Worm (Caenorhabditis elegans) whole organism, L4 larva: ENCODE results near the gene rbf-1.

Source experiments
- D1046.2 ChIP-seq: fragments of 200-800 bp; sonication (Bioruptor generic); IDR thresholded peaks from 2 replicates; pipeline ENCODE4 v1.3.6; 2022; ENCODE audit warnings: missing genetic modification characterization, missing compliant biosample characterization
- R02D3.7 ChIP-seq: fragments of 150-350 bp; sonication (generic microtip); optimal IDR thresholded peaks from 3 replicates; lab custom pipeline; 2014; ENCODE audit warnings: missing biosample characterization, missing genetic modification characterization
- T20F7.1 ChIP-seq: fragments of 200-800 bp; sonication (Bioruptor generic); optimal IDR thresholded peaks from 2 replicates; lab custom pipeline; 2018; ENCODE audit warnings: mild to moderate bottlenecking, missing genetic modification characterization, missing compliant biosample characterization
- Y5F2A.4 ChIP-seq: fragments of 200-800 bp; sonication (Bioruptor generic); optimal IDR thresholded peaks from 2 replicates; lab custom pipeline; 2018; ENCODE audit warnings: mild to moderate bottlenecking, missing genetic modification characterization, missing compliant biosample characterization
- aha-1 ChIP-seq: fragments of 150-350 bp; peaks from one replicate; lab custom pipeline; 2014; ENCODE audit warnings: missing biosample characterization, missing genetic modification characterization
- aly-2 ChIP-seq: sonication (generic microtip); optimal IDR thresholded peaks from 2 replicates; lab custom pipeline; 2018; ENCODE audit warnings: missing biosample characterization, missing genetic modification characterization
- ama-1 ChIP-seq: fragments of 150-350 bp; optimal IDR thresholded peaks from 2 replicates; lab custom pipeline; 2014; ENCODE audit warnings: inconsistent platforms, mixed read lengths
- ceh-20 ChIP-seq: fragments of 200-800 bp; sonication (Bioruptor generic); IDR thresholded peaks from 2 replicates; pipeline ENCODE4 v1.3.6; 2022; ENCODE audit warnings: missing genetic modification reagents, missing genetic modification characterization, missing compliant biosample characterization
- ceh-28 ChIP-seq: fragments of 150-350 bp; optimal IDR thresholded peaks from 2 replicates; lab custom pipeline; 2014; ENCODE audit warnings: missing biosample characterization, missing genetic modification reagents, missing genetic modification characterization
- ceh-44 ChIP-seq: fragments of 200-800 bp; sonication (Bioruptor generic); IDR thresholded peaks from 2 replicates; pipeline ENCODE4 v1.3.6; 2022; ENCODE audit warnings: missing genetic modification reagents, missing genetic modification characterization, missing compliant biosample characterization
- ces-1 ChIP-seq: fragments of 150-350 bp; sonication (generic microtip); optimal IDR thresholded peaks from 4 replicates; lab custom pipeline; 2014; ENCODE audit warnings: missing biosample characterization, missing genetic modification reagents, missing genetic modification characterization
- ctbp-1 ChIP-seq: fragments of 200-800 bp; sonication (Bioruptor generic); IDR thresholded peaks from 2 replicates; pipeline ENCODE4 v1.3.6; 2022; ENCODE audit warnings: missing genetic modification reagents, missing genetic modification characterization, missing compliant biosample characterization
- daf-16 ChIP-seq, 3 experiments: sonication (generic microtip); optimal IDR thresholded peaks; 2 replicates each; lab custom pipeline; 2016 to 2017; ENCODE audit warnings: missing genetic modification characterization in 3 of 3, missing genetic modification reagents in 3 of 3, mild to moderate bottlenecking in 2 of 3, missing compliant biosample characterization in 2 of 3, missing biosample characterization in 1 of 3, moderate library complexity in 1 of 3
- daf-19 ChIP-seq: fragments of 200-800 bp; sonication (Bioruptor generic); conservative IDR thresholded peaks from 2 replicates; pipeline ENCODE4 v1.3.6; 2022; ENCODE audit warnings: missing genetic modification characterization, missing compliant biosample characterization
- dpl-1 ChIP-seq: fragments of 150-350 bp; optimal IDR thresholded peaks from 2 replicates; lab custom pipeline; 2014; ENCODE audit warnings: missing biosample characterization, missing genetic modification reagents, missing genetic modification characterization
- egl-27 ChIP-seq: sonication (generic microtip); optimal IDR thresholded peaks from 3 replicates; lab custom pipeline; 2017; ENCODE audit warnings: missing biosample characterization, missing genetic modification reagents, missing genetic modification characterization
- egl-43 ChIP-seq: fragments of 200-800 bp; sonication (Bioruptor generic); IDR thresholded peaks from 2 replicates; pipeline ENCODE4 v1.3.6; 2022; ENCODE audit warnings: missing genetic modification reagents, missing genetic modification characterization, missing compliant biosample characterization
- fkh-10 ChIP-seq: fragments of 150-350 bp; optimal IDR thresholded peaks from 2 replicates; lab custom pipeline; 2014; ENCODE audit warnings: missing biosample characterization, missing genetic modification reagents, missing genetic modification characterization
- fos-1 ChIP-seq: fragments of 150-350 bp; optimal IDR thresholded peaks from 2 replicates; lab custom pipeline; 2014; ENCODE audit warnings: missing biosample characterization, missing genetic modification characterization
- hlh-30 ChIP-seq: sonication (generic microtip); optimal IDR thresholded peaks from 2 replicates; lab custom pipeline; 2017; ENCODE audit warnings: antibody characterized with exemption, mild to moderate bottlenecking, missing genetic modification characterization, missing compliant biosample characterization; ENCODE audit not compliant: insufficient read depth
- lin-29 ChIP-seq: fragments of 200-800 bp; sonication (Bioruptor generic); IDR thresholded peaks from 2 replicates; pipeline ENCODE4 v1.3.6; 2022; ENCODE audit warnings: missing genetic modification reagents, missing genetic modification characterization, missing compliant biosample characterization
- lir-3 ChIP-seq: sonication (generic microtip); optimal IDR thresholded peaks from 2 replicates; lab custom pipeline; 2016; ENCODE audit warnings: mild to moderate bottlenecking, missing genetic modification characterization, missing compliant biosample characterization
- lsy-2 ChIP-seq, 2 experiments: fragments of 150-350 bp in 1 of 2; sonication (generic microtip) in 1 of 2; optimal IDR thresholded peaks; 2 replicates each; lab custom pipeline; 2014 to 2017; ENCODE audit warnings: missing biosample characterization in 2 of 2, missing genetic modification characterization in 2 of 2
- madf-9 ChIP-seq: fragments of 200-800 bp; sonication (Bioruptor generic); conservative IDR thresholded peaks from 2 replicates; pipeline ENCODE4 v1.3.6; 2022; ENCODE audit warnings: missing genetic modification reagents, missing genetic modification characterization, missing compliant biosample characterization
- mdt-29 ChIP-seq: fragments of 200-800 bp; sonication (Bioruptor generic); IDR thresholded peaks from 2 replicates; pipeline ENCODE4 v1.3.6; 2022; ENCODE audit warnings: missing genetic modification reagents, missing genetic modification characterization, missing compliant biosample characterization
- mep-1 ChIP-seq: fragments of 150-350 bp; sonication (generic microtip); optimal IDR thresholded peaks from 3 replicates; lab custom pipeline; 2014; ENCODE audit warnings: missing biosample characterization, missing genetic modification characterization
- mes-2 ChIP-seq: sonication (generic microtip); optimal IDR thresholded peaks from 2 replicates; lab custom pipeline; 2016; ENCODE audit warnings: missing genotype, mild to moderate bottlenecking, missing genetic modification characterization, missing compliant biosample characterization; ENCODE audit not compliant: poor library complexity, severe bottlenecking
- nhr-10 ChIP-seq: fragments of 150-350 bp; optimal IDR thresholded peaks from 2 replicates; lab custom pipeline; 2014; ENCODE audit warnings: missing biosample characterization, missing genetic modification characterization
- nhr-11 ChIP-seq: fragments of 150-350 bp; optimal IDR thresholded peaks from 2 replicates; lab custom pipeline; 2014; ENCODE audit warnings: missing biosample characterization, missing genetic modification characterization
- nhr-111 ChIP-seq: fragments of 200-800 bp; sonication (Bioruptor generic); optimal IDR thresholded peaks from 2 replicates; lab custom pipeline; 2018; ENCODE audit warnings: mild to moderate bottlenecking, missing genetic modification characterization, missing compliant biosample characterization
- nhr-28 ChIP-seq: fragments of 150-350 bp; optimal IDR thresholded peaks from 2 replicates; lab custom pipeline; 2014; ENCODE audit warnings: missing biosample characterization, missing genetic modification characterization
- nhr-6 ChIP-seq: fragments of 150-350 bp; optimal IDR thresholded peaks from 2 replicates; lab custom pipeline; 2014; ENCODE audit warnings: missing biosample characterization, missing genetic modification characterization
- nhr-76 ChIP-seq: fragments of 150-350 bp; optimal IDR thresholded peaks from 2 replicates; lab custom pipeline; 2014; ENCODE audit warnings: missing biosample characterization, missing genetic modification characterization
- rbr-2 ChIP-seq: sonication (generic microtip); optimal IDR thresholded peaks from 2 replicates; lab custom pipeline; 2016; ENCODE audit warnings: missing genotype, missing genetic modification characterization, missing compliant biosample characterization
- sdz-12 ChIP-seq: fragments of 200-800 bp; sonication (Bioruptor generic); optimal IDR thresholded peaks from 2 replicates; lab custom pipeline; 2018; ENCODE audit warnings: mild to moderate bottlenecking, missing genetic modification characterization, missing compliant biosample characterization
- set-16 ChIP-seq: fragments of 200-800 bp; sonication (Bioruptor generic); IDR thresholded peaks from 2 replicates; pipeline ENCODE4 v1.3.6; 2022; ENCODE audit warnings: missing genetic modification reagents, missing genetic modification characterization, missing compliant biosample characterization
- snpc-4 ChIP-seq: fragments of 150-350 bp; optimal IDR thresholded peaks from 2 replicates; lab custom pipeline; 2014; ENCODE audit warnings: missing biosample characterization, missing genetic modification characterization
- spr-1 ChIP-seq: sonication (generic microtip); optimal IDR thresholded peaks from 2 replicates; lab custom pipeline; 2016; ENCODE audit warnings: mild to moderate bottlenecking, missing genetic modification characterization, missing compliant biosample characterization
- spr-3 ChIP-seq: fragments of 200-800 bp; sonication (Bioruptor generic); optimal IDR thresholded peaks from 2 replicates; lab custom pipeline; 2018; ENCODE audit warnings: mild to moderate bottlenecking, missing genetic modification characterization, missing compliant biosample characterization
- tag-97 ChIP-seq: fragments of 200-800 bp; sonication (Bioruptor generic); IDR thresholded peaks from 2 replicates; pipeline ENCODE4 v1.3.6; 2022; ENCODE audit warnings: missing genetic modification characterization, missing compliant biosample characterization
- unc-130 ChIP-seq: sonication (generic microtip); optimal IDR thresholded peaks from 2 replicates; lab custom pipeline; 2016; ENCODE audit warnings: missing genetic modification reagents, missing genetic modification characterization, missing compliant biosample characterization
- unc-39 ChIP-seq: sonication (generic microtip); optimal IDR thresholded peaks from 2 replicates; lab custom pipeline; 2017; ENCODE audit warnings: missing biosample characterization, missing genetic modification characterization
- unc-62 ChIP-seq, 3 experiments: fragments of 150-350 bp in 1 of 3; sonication (generic microtip); optimal IDR thresholded peaks in 2 of 3; peaks in 1 of 3; 1 replicate in 1 of 3; 2 replicates in 2 of 3; lab custom pipeline; 2014 to 2017; ENCODE audit warnings: missing biosample characterization in 3 of 3, missing genetic modification characterization in 3 of 3, missing genetic modification reagents in 3 of 3, missing genotype in 1 of 3
- vab-7 ChIP-seq: fragments of 200-800 bp; sonication (Bioruptor generic); IDR thresholded peaks from 2 replicates; pipeline ENCODE4 v1.3.6; 2022; ENCODE audit warnings: missing genetic modification reagents, missing genetic modification characterization, missing compliant biosample characterization
- zag-1 ChIP-seq: fragments of 150-350 bp; optimal IDR thresholded peaks from 2 replicates; lab custom pipeline; 2014; ENCODE audit warnings: missing biosample characterization, missing genetic modification characterization

Gene rbf-1

ce11 chrIII:6647568-6647967, 28.0 kb upstream of the rbf-1 start:
- TF ChIP-seq fkh-10 (GFP tag; lab: Kevin White, UChicago) (no peak), zag-1 (tag; lab: Kevin White, UChicago) (no peak), snpc-4 (tag; lab: Kevin White, UChicago) (no peak), spr-1 (tag; lab: Kevin White, UChicago) (no peak), nhr-76 (tag; lab: Kevin White, UChicago) (no peak), unc-62 (GFP tag; optimal IDR thresholded peaks at IDR 0.05 in 1 of 2; lab: Kevin White, UChicago) (no peak), unc-62 (tag; optimal IDR thresholded peaks at IDR 0.05; lab: Kevin White, UChicago) (no peak), rbr-2 (tag; lab: Kevin White, UChicago) (no peak), R02D3.7 (tag; lab: Kevin White, UChicago) (no peak), ceh-28 (tag; lab: Kevin White, UChicago) (no peak), D1046.2 (no peak), set-16 (GFP tag; lab: Robert Waterston, UW) (no peak), lir-3 (tag; lab: Kevin White, UChicago) (no peak), nhr-10 (tag; lab: Kevin White, UChicago) (no peak), ctbp-1 (GFP tag; lab: Robert Waterston, UW) (no peak)

DNA sequence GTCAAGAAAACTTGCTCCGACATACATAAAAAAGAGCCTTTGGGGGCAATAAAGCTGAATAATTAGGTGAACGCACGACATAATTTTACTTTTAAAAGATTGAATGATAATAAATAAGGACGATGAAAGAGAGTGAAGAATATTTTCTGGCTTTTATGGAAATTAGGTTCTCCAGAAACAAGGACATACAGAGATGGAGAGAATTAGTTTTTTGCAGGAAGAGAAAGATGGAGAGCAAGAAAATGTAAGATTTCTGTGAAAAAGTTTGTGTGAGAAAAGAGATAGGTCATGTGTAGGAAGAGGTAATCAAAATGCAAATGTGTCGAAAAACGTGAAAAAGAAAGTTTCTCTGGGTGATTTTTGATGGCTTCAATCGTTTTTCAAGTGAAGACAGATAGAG, 23.6 kb upstream of the rbf-1 start, which contains the start of gene pdfr-1:
TSS of gene pdfr-1 (minus strand) at position 101 of the 400 bp plus-strand sequence.
- TF ChIP-seq aly-2 (tag; lab: Kevin White, UChicago) (no peak), ctbp-1 (GFP tag; lab: Robert Waterston, UW) (no peak), nhr-6 (tag; lab: Kevin White, UChicago) (no peak), egl-27 (no peak), nhr-111 (GFP tag; lab: Kevin White, UChicago) (no peak), madf-9 (GFP tag; lab: Robert Waterston, UW) (no peak), daf-16 (GFP tag; optimal IDR thresholded peaks at IDR 0.05; lab: Kevin White, UChicago) (no peak), daf-16 (tag; optimal IDR thresholded peaks at IDR 0.05; lab: Kevin White, UChicago) (no peak), ces-1 (GFP tag; lab: Kevin White, UChicago) (no peak), fkh-10 (GFP tag; lab: Kevin White, UChicago) (no peak)

ce11 chrIII:6653932-6654331, 21.6 kb upstream of the rbf-1 start:
- TF ChIP-seq ces-1 (GFP tag; lab: Kevin White, UChicago) (no peak), T20F7.1 (GFP tag; lab: Kevin White, UChicago) (no peak), nhr-11 (tag; lab: Kevin White, UChicago) (no peak), zag-1 (tag; lab: Kevin White, UChicago) (no peak), fos-1 (tag; lab: Kevin White, UChicago) (no peak), mdt-29 (GFP tag; lab: Robert Waterston, UW) (no peak), unc-39 (tag; lab: Kevin White, UChicago) (no peak), vab-7 (no peak), sdz-12 (GFP tag; lab: Kevin White, UChicago) (no peak), daf-19 (GFP tag; lab: Robert Waterston, UW) (no peak), nhr-6 (tag; lab: Kevin White, UChicago) (no peak), lsy-2 (tag; optimal IDR thresholded peaks at IDR 0.05; lab: Kevin White, UChicago) (no peak), lin-29 (GFP tag; lab: Robert Waterston, UW) (no peak), spr-3 (no peak), ama-1 (lab: Kevin White, UChicago) (no peak)

DNA sequence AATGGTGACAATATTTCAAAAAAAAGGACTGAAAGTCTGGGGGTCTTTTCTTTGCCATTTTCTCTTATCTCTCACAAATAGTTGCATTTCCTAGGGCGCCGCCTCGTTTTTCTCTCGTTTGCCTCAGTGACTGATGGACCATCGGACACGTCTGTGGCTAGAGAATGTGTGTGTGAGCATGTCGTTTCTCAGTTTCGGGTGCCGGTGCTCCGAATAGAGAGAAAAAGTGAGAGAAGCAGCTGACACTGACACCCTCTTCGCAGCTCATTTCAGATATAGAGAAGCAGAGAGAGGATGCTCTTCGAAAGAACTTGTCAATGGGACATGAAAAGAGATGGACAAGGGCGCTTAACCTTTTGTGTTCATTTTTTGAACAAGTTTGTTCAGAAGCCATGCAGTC, 19.7 kb upstream of the rbf-1 start:
- no peak for TF ChIP-seq dpl-1 (GFP tag; lab: Kevin White, UChicago)
- TF ChIP-seq Y5F2A.4 (GFP tag; lab: Kevin White, UChicago), result no peak
- no peak for TF ChIP-seq nhr-28
- TF ChIP-seq mes-2 (tag; lab: Kevin White, UChicago), result no peak
- TF ChIP-seq tag-97 (GFP tag; lab: Robert Waterston, UW), result no peak
- TF ChIP-seq aha-1 (tag; lab: Kevin White, UChicago), result no peak
- no peak for TF ChIP-seq vab-7
- peak in 1 of 2 experiments; percentile 78 for TF ChIP-seq unc-62 (GFP tag; optimal IDR thresholded peaks at IDR 0.05 in 1 of 2; lab: Kevin White, UChicago)
- TF ChIP-seq unc-62 (tag; optimal IDR thresholded peaks at IDR 0.05; lab: Kevin White, UChicago), result no peak
- TF ChIP-seq ctbp-1 (GFP tag; lab: Robert Waterston, UW), result peak; percentile 26; the same call in 1 of the 2 replicates
- TF ChIP-seq unc-130 (GFP tag; lab: Kevin White, UChicago), result no peak
- peak in 1 of 2 experiments; percentile 15 for TF ChIP-seq lsy-2 (tag; optimal IDR thresholded peaks at IDR 0.05; lab: Kevin White, UChicago)
- TF ChIP-seq egl-43 (GFP tag; lab: Robert Waterston, UW), result no peak
- peak; percentile 50 for TF ChIP-seq hlh-30 (tag; lab: Kevin White, UChicago)
- peak; percentile 37 for TF ChIP-seq mep-1 (tag; lab: Kevin White, UChicago)
- TF ChIP-seq nhr-11 (tag; lab: Kevin White, UChicago), result peak; percentile 31
- no peak for TF ChIP-seq ceh-44 (GFP tag; lab: Robert Waterston, UW)
- TF ChIP-seq ceh-20 (GFP tag; lab: Robert Waterston, UW), result no peak
